Fruit fly (Drosophila melanogaster) whole organism, embryonic: ENCODE data around the gene CG32087.

Experiments
- BEAF-32 ChIP-seq: fragments of 200-800 bp; sonication (Bioruptor generic); optimal IDR thresholded peaks from 3 replicates; lab custom pipeline; 2017; ENCODE audit warnings: missing biosample characterization, missing genetic modification characterization, mild to moderate bottlenecking, moderate library complexity, missing genetic modification reagents
- BtbVII ChIP-seq: fragments of 200-800 bp; sonication (Bioruptor generic); optimal IDR thresholded peaks from 3 replicates; lab custom pipeline; 2017; ENCODE audit warnings: missing biosample characterization, mild to moderate bottlenecking, missing genetic modification characterization
- CG1024 ChIP-seq: fragments of 200-800 bp; sonication (Bioruptor generic); IDR thresholded peaks from 2 replicates; pipeline ENCODE4 v1.3.6; 2022; ENCODE audit warnings: missing biosample characterization, missing genetic modification characterization
- CG11504 ChIP-seq: fragments of 200-800 bp; sonication (Bioruptor generic); optimal IDR thresholded peaks from 3 replicates; lab custom pipeline; 2019; ENCODE audit warnings: missing biosample characterization, mild to moderate bottlenecking, missing genetic modification characterization, moderate library complexity
- CG12219 ChIP-seq: fragments of 200-800 bp; sonication (Bioruptor generic); optimal IDR thresholded peaks from 3 replicates; lab custom pipeline; 2018; ENCODE audit warnings: missing biosample characterization, mild to moderate bottlenecking, missing genetic modification characterization
- CG12659 ChIP-seq: fragments of 200-800 bp; sonication (Bioruptor generic); optimal IDR thresholded peaks from 3 replicates; lab custom pipeline; 2017; ENCODE audit warnings: mild to moderate bottlenecking, missing biosample characterization, missing genetic modification reagents, missing genetic modification characterization
- CG15269 ChIP-seq: fragments of 200-800 bp; sonication (Bioruptor generic); optimal IDR thresholded peaks from 2 replicates; lab custom pipeline; 2018; ENCODE audit warnings: missing biosample characterization, mild to moderate bottlenecking, missing genetic modification characterization, moderate library complexity
- CG16779 ChIP-seq: fragments of 200-800 bp; sonication (Bioruptor generic); IDR thresholded peaks from 2 replicates; pipeline ENCODE4 v1.3.6; 2022; ENCODE audit warnings: missing biosample characterization, missing genetic modification characterization
- CG17361 ChIP-seq: fragments of 200-800 bp; sonication (Bioruptor generic); IDR thresholded peaks from 3 replicates; pipeline ENCODE4 v1.3.6; 2022; ENCODE audit warnings: missing biosample characterization, missing genetic modification characterization
- CG17802 ChIP-seq: fragments of 200-800 bp; sonication (Bioruptor generic); optimal IDR thresholded peaks from 2 replicates; lab custom pipeline; 2018; ENCODE audit warnings: missing biosample characterization, mild to moderate bottlenecking, missing genetic modification characterization, moderate library complexity
- CG17912 ChIP-seq: fragments of 200-800 bp; sonication (Bioruptor generic); optimal IDR thresholded peaks from 2 replicates; lab custom pipeline; 2018; ENCODE audit warnings: missing biosample characterization, mild to moderate bottlenecking, missing genetic modification characterization
- CG2129 ChIP-seq: fragments of 200-800 bp; sonication (Bioruptor generic); IDR thresholded peaks from 2 replicates; pipeline ENCODE4 v1.3.6; 2022; ENCODE audit warnings: missing biosample characterization, missing genetic modification characterization; ENCODE audit not compliant: partially characterized antibody
- CG2199 ChIP-seq: fragments of 200-800 bp; sonication (Bioruptor generic); IDR thresholded peaks from 3 replicates; pipeline ENCODE4 v1.3.6; 2022; ENCODE audit warnings: missing biosample characterization, missing genetic modification characterization
- CG3838 ChIP-seq: fragments of 200-800 bp; sonication (Bioruptor generic); optimal IDR thresholded peaks from 3 replicates; lab custom pipeline; 2016; ENCODE audit warnings: missing biosample characterization, missing genetic modification characterization
- CG4328 ChIP-seq: fragments of 200-800 bp; sonication (Bioruptor generic); optimal IDR thresholded peaks from 3 replicates; lab custom pipeline; 2017; ENCODE audit warnings: missing biosample characterization, missing genetic modification reagents, missing genetic modification characterization
- CG4820 ChIP-seq: fragments of 200-800 bp; sonication (Bioruptor generic); optimal IDR thresholded peaks from 3 replicates; lab custom pipeline; 2016; ENCODE audit warnings: missing biosample characterization, missing genetic modification characterization
- CG8290 ChIP-seq, 3 experiments: fragments of 200-800 bp; sonication (Bioruptor generic); optimal IDR thresholded peaks; 2 replicates each; lab custom pipeline; 2016 to 2019; ENCODE audit warnings: missing biosample characterization in 3 of 3, missing genetic modification characterization in 3 of 3, mild to moderate bottlenecking in 2 of 3, moderate library complexity in 1 of 3
- CG8765 ChIP-seq: fragments of 200-800 bp; sonication (Bioruptor generic); IDR thresholded peaks from 2 replicates; pipeline ENCODE4 v1.3.6; 2022; ENCODE audit warnings: missing biosample characterization, missing genetic modification characterization
- CG9437 ChIP-seq: fragments of 200-800 bp; sonication (Bioruptor generic); optimal IDR thresholded peaks from 2 replicates; lab custom pipeline; 2018; ENCODE audit warnings: missing biosample characterization, mild to moderate bottlenecking, missing genetic modification characterization
- D19A ChIP-seq: fragments of 200-800 bp; optimal IDR thresholded peaks from 3 replicates; lab custom pipeline; 2019; ENCODE audit warnings: missing biosample characterization, mild to moderate bottlenecking, missing genetic modification characterization, moderate library complexity
- Dip3 ChIP-seq: fragments of 200-800 bp; sonication (Bioruptor generic); optimal IDR thresholded peaks from 3 replicates; lab custom pipeline; 2016; ENCODE audit warnings: missing biosample characterization, missing genetic modification characterization
- Doc2 ChIP-seq: fragments of 200-800 bp; sonication (Bioruptor generic); IDR thresholded peaks from 2 replicates; pipeline ENCODE4 v1.3.6; 2022; ENCODE audit warnings: missing biosample characterization, missing genetic modification characterization
- Drgx ChIP-seq: fragments of 200-800 bp; sonication (Bioruptor generic); IDR thresholded peaks from 2 replicates; pipeline ENCODE4 v1.3.6; 2022; ENCODE audit warnings: missing biosample characterization, missing genetic modification characterization
- Ets65A ChIP-seq: fragments of 200-800 bp; sonication (Bioruptor generic); peaks from one replicate; lab custom pipeline; 2016; ENCODE audit warnings: missing biosample characterization, missing genetic modification characterization
- Gug ChIP-seq: fragments of 200-800 bp; sonication (Bioruptor generic); IDR thresholded peaks from 4 replicates; pipeline ENCODE4 v1.3.6; 2022; ENCODE audit warnings: missing biosample characterization, missing genetic modification characterization
- Hsf ChIP-seq: fragments of 200-800 bp; sonication (Bioruptor generic); optimal IDR thresholded peaks from 3 replicates; lab custom pipeline; 2016; ENCODE audit warnings: missing biosample characterization, missing genetic modification characterization
- Nf-YC ChIP-seq: fragments of 200-800 bp; optimal IDR thresholded peaks from 3 replicates; lab custom pipeline; 2019; ENCODE audit warnings: missing biosample characterization, mild to moderate bottlenecking, missing genetic modification characterization, moderate library complexity
- Ptx1 ChIP-seq: fragments of 200-800 bp; sonication (Bioruptor generic); IDR thresholded peaks from 2 replicates; pipeline ENCODE4 v1.3.6; 2022; ENCODE audit warnings: missing biosample characterization, missing genetic modification characterization
- Ssrp ChIP-seq: fragments of 200-800 bp; sonication (Bioruptor generic); optimal IDR thresholded peaks from 2 replicates; lab custom pipeline; 2018; ENCODE audit warnings: missing biosample characterization, mild to moderate bottlenecking, missing genetic modification characterization, moderate library complexity
- Tbp ChIP-seq: fragments of >200 bp; optimal IDR thresholded peaks from 2 replicates; lab custom pipeline; 2018; ENCODE audit warnings: missing biosample characterization, missing genetic modification characterization
- Vsx1 ChIP-seq: fragments of 200-800 bp; sonication (Bioruptor generic); optimal IDR thresholded peaks from 2 replicates; lab custom pipeline; 2017; ENCODE audit warnings: missing biosample characterization, mild to moderate bottlenecking, missing genetic modification characterization, missing genetic modification reagents
- ato ChIP-seq: fragments of 200-800 bp; sonication (Bioruptor generic); IDR thresholded peaks from 2 replicates; pipeline ENCODE4 v1.3.6; 2022; ENCODE audit warnings: missing biosample characterization, missing genetic modification characterization; ENCODE audit not compliant: partially characterized antibody
- corto ChIP-seq: fragments of 200-800 bp; sonication (Bioruptor generic); optimal IDR thresholded peaks from 2 replicates; lab custom pipeline; 2016; ENCODE audit warnings: missing biosample characterization, mild to moderate bottlenecking, missing genetic modification characterization, moderate library complexity
- dimm ChIP-seq: fragments of 200-800 bp; sonication (Bioruptor generic); IDR thresholded peaks from 2 replicates; pipeline ENCODE4 v1.3.6; 2022; ENCODE audit warnings: missing biosample characterization, missing genetic modification characterization
- dpn ChIP-seq, 2 experiments: fragments of 200-800 bp; sonication (Bioruptor generic); optimal IDR thresholded peaks; 3 replicates each; lab custom pipeline; 2016; ENCODE audit warnings: missing biosample characterization in 2 of 2, missing genetic modification characterization in 2 of 2
- dysf ChIP-seq: fragments of 200-800 bp; sonication (Bioruptor generic); IDR thresholded peaks from 3 replicates; pipeline ENCODE4 v1.3.6; 2022; ENCODE audit warnings: missing biosample characterization, missing genetic modification characterization
- gcm ChIP-seq: fragments of 200-800 bp; sonication (Bioruptor generic); optimal IDR thresholded peaks from 2 replicates; lab custom pipeline; 2019; ENCODE audit warnings: missing biosample characterization, mild to moderate bottlenecking, missing genetic modification characterization, moderate library complexity
- grn ChIP-seq: fragments of 200-800 bp; sonication (Bioruptor generic); optimal IDR thresholded peaks from 3 replicates; lab custom pipeline; 2017; ENCODE audit warnings: missing biosample characterization, missing genetic modification characterization
- gsb-n ChIP-seq: fragments of 200-800 bp; sonication (Bioruptor generic); optimal IDR thresholded peaks from 3 replicates; lab custom pipeline; 2018; ENCODE audit warnings: missing biosample characterization, mild to moderate bottlenecking, missing genetic modification characterization
- hb ChIP-seq: fragments of 200-800 bp; sonication (Bioruptor generic); IDR thresholded peaks from 3 replicates; pipeline ENCODE4 v1.3.6; 2022; ENCODE audit warnings: missing biosample characterization, missing genetic modification characterization; ENCODE audit not compliant: partially characterized antibody
- hth ChIP-seq: fragments of >200 bp; optimal IDR thresholded peaks from 2 replicates; lab custom pipeline; 2017; ENCODE audit warnings: inconsistent platforms
- ind ChIP-seq: fragments of 200-800 bp; sonication (Bioruptor generic); optimal IDR thresholded peaks from 3 replicates; lab custom pipeline; 2016; ENCODE audit warnings: missing biosample characterization, missing genetic modification characterization
- kni ChIP-seq: fragments of 200-800 bp; sonication (Bioruptor generic); optimal IDR thresholded peaks from 3 replicates; lab custom pipeline; 2017; ENCODE audit warnings: mild to moderate bottlenecking, missing biosample characterization, missing genetic modification reagents, missing genetic modification characterization
- lilli ChIP-seq: fragments of 200-800 bp; sonication (Bioruptor generic); optimal IDR thresholded peaks from 3 replicates; lab custom pipeline; 2016; ENCODE audit warnings: missing biosample characterization, missing genetic modification characterization
- phol ChIP-seq: fragments of 200-800 bp; sonication (Bioruptor generic); optimal IDR thresholded peaks from 3 replicates; lab custom pipeline; 2018; ENCODE audit warnings: missing biosample characterization, mild to moderate bottlenecking, missing genetic modification characterization, moderate library complexity
- pros ChIP-seq: fragments of 200-800 bp; sonication (Bioruptor generic); optimal IDR thresholded peaks from 3 replicates; lab custom pipeline; 2019; ENCODE audit warnings: missing biosample characterization, mild to moderate bottlenecking, missing genetic modification characterization, moderate library complexity
- ranshi ChIP-seq: fragments of 200-800 bp; sonication (Bioruptor generic); IDR thresholded peaks from 2 replicates; pipeline ENCODE4 v1.3.6; 2022; ENCODE audit warnings: missing biosample characterization, missing genetic modification characterization
- slp2 ChIP-seq: fragments of 200-800 bp; sonication (Bioruptor generic); optimal IDR thresholded peaks from 2 replicates; lab custom pipeline; 2016; ENCODE audit warnings: missing biosample characterization, missing genetic modification characterization
- yki ChIP-seq: fragments of >200 bp; optimal IDR thresholded peaks from 3 replicates; lab custom pipeline; 2018

Gene CG32087

DNA sequence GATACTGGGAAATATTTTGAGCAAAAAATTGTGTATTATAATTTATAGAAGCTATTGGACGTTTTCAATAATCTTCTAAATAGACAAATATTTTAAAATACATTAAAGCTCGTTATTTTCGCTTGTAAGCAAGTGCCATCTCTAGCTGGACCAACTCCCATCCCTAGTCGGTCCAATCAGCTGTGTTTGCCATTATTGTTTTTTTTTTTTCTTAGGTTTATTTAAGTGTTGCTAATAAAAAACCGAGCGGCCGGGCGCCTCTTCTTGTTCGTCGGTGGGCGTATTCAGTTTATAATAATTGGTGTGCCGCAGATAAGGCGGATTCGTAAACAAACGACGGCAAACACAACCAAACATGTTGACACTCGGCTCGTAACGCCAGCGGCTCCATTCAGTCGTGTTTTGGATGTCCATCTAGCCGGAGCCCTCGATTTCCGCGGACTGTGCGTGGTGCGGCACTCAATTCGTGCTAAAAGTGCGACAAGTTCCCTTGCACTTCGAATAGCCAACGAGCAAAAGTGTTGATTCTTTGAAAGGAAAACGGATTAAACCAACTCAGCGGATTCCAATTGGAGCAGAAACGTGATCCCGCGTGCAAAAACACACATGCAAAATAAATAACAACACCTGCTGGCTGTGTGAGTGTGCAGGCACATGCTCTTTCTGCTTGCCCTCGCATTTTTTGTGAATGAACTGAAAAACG lies 48.0 kb upstream of the CG32087 start, which contains the start of gene Sugb (continued):
- TF ChIP-seq CG12659 (GFP tag; lab: Kevin White, UChicago): peak; percentile 65
- TF ChIP-seq CG3838 (GFP tag; lab: Kevin White, UChicago): peak; percentile 56
- peak; percentile 27; the same call in 1 of the 2 replicates for TF ChIP-seq ranshi (GFP tag; lab: Robert Waterston, UW)
- peak; percentile 58 to 73 for TF ChIP-seq dpn (GFP tag; optimal IDR thresholded peaks at IDR 0.05; lab: Kevin White, UChicago)
- peak; percentile 35 for TF ChIP-seq CG9437 (GFP tag; lab: Kevin White, UChicago)
- peak; percentile 14 for TF ChIP-seq CG12219 (GFP tag; lab: Kevin White, UChicago)
- TF ChIP-seq CG4328 (GFP tag; lab: Kevin White, UChicago): peak; percentile 62
- peak; percentile 64 for TF ChIP-seq Nf-YC (tag; lab: Kevin White, UChicago)
- TF ChIP-seq yki (lab: Kevin White, UChicago): no peak
- peak; percentile 48; the same call in 2 of the 3 replicates for TF ChIP-seq CG17361 (GFP tag; lab: Robert Waterston, UW)
- TF ChIP-seq dimm (GFP tag; lab: Robert Waterston, UW): no peak
- TF ChIP-seq BEAF-32 (GFP tag; lab: Kevin White, UChicago): peak; percentile 74
- peak; percentile 16 for TF ChIP-seq pros
- TF ChIP-seq dysf (GFP tag; lab: Robert Waterston, UW): peak; percentile 66; the same call in 1 of the 3 replicates
- no peak for TF ChIP-seq grn
- peak; percentile 56; the same call in 1 of the 2 replicates for TF ChIP-seq Ptx1 (GFP tag; lab: Robert Waterston, UW)
- peak; percentile 1 for TF ChIP-seq ind (GFP tag; lab: Kevin White, UChicago)
- TF ChIP-seq CG4820 (GFP tag; lab: Kevin White, UChicago): no peak
- peak; percentile 57 for TF ChIP-seq corto (GFP tag; lab: Kevin White, UChicago)
- no peak for TF ChIP-seq slp2
- no peak for TF ChIP-seq Tbp (GFP tag; lab: Kevin White, UChicago)
- TF ChIP-seq gcm (GFP tag; lab: Kevin White, UChicago): peak; percentile 59
- peak; percentile 66 for TF ChIP-seq CG11504 (tag; lab: Kevin White, UChicago)
- TF ChIP-seq CG15269 (tag; lab: Kevin White, UChicago): peak; percentile 73
- TF ChIP-seq CG17802 (tag; lab: Kevin White, UChicago): no peak
- TF ChIP-seq CG8765 (GFP tag; lab: Robert Waterston, UW): no peak
- TF ChIP-seq lilli (GFP tag; lab: Kevin White, UChicago): peak; percentile 83
- no peak for TF ChIP-seq gsb-n (tag; lab: Kevin White, UChicago)
- no peak for TF ChIP-seq hth
- no peak for TF ChIP-seq ato (GFP tag; lab: Robert Waterston, UW)
- peak; percentile 74; the same call in 2 of the 4 replicates for TF ChIP-seq Gug (GFP tag; lab: Robert Waterston, UW)
- no peak for TF ChIP-seq CG17912 (GFP tag; lab: Kevin White, UChicago)
- peak; percentile 48 for TF ChIP-seq Ets65A
- peak; percentile 27 for TF ChIP-seq phol (tag; lab: Kevin White, UChicago)
- TF ChIP-seq BtbVII (GFP tag; lab: Kevin White, UChicago): peak; percentile 55
- no peak for TF ChIP-seq kni (GFP tag; lab: Kevin White, UChicago)
- peak; percentile 46 for TF ChIP-seq Dip3 (GFP tag; lab: Kevin White, UChicago)
- TF ChIP-seq CG2199: no peak
- TF ChIP-seq Ssrp (tag; lab: Kevin White, UChicago): peak; percentile 4
- TF ChIP-seq CG16779 (GFP tag; lab: Robert Waterston, UW): no peak
- TF ChIP-seq D19A (tag; lab: Kevin White, UChicago): peak; percentile 19
- TF ChIP-seq CG8290 (GFP tag; optimal IDR thresholded peaks at IDR 0.05; lab: Kevin White, UChicago): peak; percentile 14
- peak in 1 of 2 experiments; percentile 37 for TF ChIP-seq CG8290 (tag; optimal IDR thresholded peaks at IDR 0.05; lab: Kevin White, UChicago)
- TF ChIP-seq Drgx (GFP tag; lab: Robert Waterston, UW): peak; percentile 75
- TF ChIP-seq Doc2: no peak
- no peak for TF ChIP-seq hb
- TF ChIP-seq CG2129: peak; percentile 32
- TF ChIP-seq Vsx1 (GFP tag; lab: Kevin White, UChicago): peak; percentile 78
- TF ChIP-seq CG1024 (GFP tag; lab: Robert Waterston, UW): no peak
- peak; percentile 70 for TF ChIP-seq Hsf (GFP tag; lab: Kevin White, UChicago)
